Fruit fly (Drosophila melanogaster) whole organism, embryonic: ENCODE results near the gene beta'COP.

Experiments used
- Adf1 ChIP-seq: fragments of 200-800 bp; sonication (Bioruptor generic); IDR thresholded peaks from 2 replicates; pipeline ENCODE4 v1.3.6; 2022; ENCODE audit warnings: missing biosample characterization, missing genetic modification characterization
- CG11247 ChIP-seq: fragments of 200-800 bp; sonication (Bioruptor generic); IDR thresholded peaks from 2 replicates; pipeline ENCODE4 v1.3.6; 2022; ENCODE audit warnings: missing biosample characterization, missing genetic modification characterization
- CG1233 ChIP-seq: fragments of 200-800 bp; sonication (Bioruptor generic); optimal IDR thresholded peaks from 4 replicates; lab custom pipeline; 2018; ENCODE audit warnings: missing biosample characterization, mild to moderate bottlenecking, missing genetic modification characterization
- CG12391 ChIP-seq: fragments of 200-800 bp; sonication (Bioruptor generic); optimal IDR thresholded peaks from 3 replicates; lab custom pipeline; 2018; ENCODE audit warnings: missing biosample characterization, mild to moderate bottlenecking, missing genetic modification characterization, moderate library complexity
- CG12659 ChIP-seq: fragments of 200-800 bp; sonication (Bioruptor generic); optimal IDR thresholded peaks from 3 replicates; lab custom pipeline; 2017; ENCODE audit warnings: mild to moderate bottlenecking, missing biosample characterization, missing genetic modification reagents, missing genetic modification characterization
- CG12744 ChIP-seq: fragments of 200-800 bp; sonication (Bioruptor generic); optimal IDR thresholded peaks from 2 replicates; lab custom pipeline; 2016; ENCODE audit warnings: missing biosample characterization, missing genetic modification characterization
- CG13296 ChIP-seq: fragments of 200-800 bp; sonication (Bioruptor generic); optimal IDR thresholded peaks from 3 replicates; lab custom pipeline; 2018; ENCODE audit warnings: missing biosample characterization, mild to moderate bottlenecking, missing genetic modification characterization
- CG14050 ChIP-seq: fragments of 200-800 bp; sonication (Bioruptor generic); IDR thresholded peaks from 3 replicates; pipeline ENCODE4 v1.3.6; 2022; ENCODE audit warnings: missing biosample characterization, missing genetic modification characterization
- CG17186 ChIP-seq: fragments of 200-800 bp; sonication (Bioruptor generic); optimal IDR thresholded peaks from 3 replicates; lab custom pipeline; 2017; ENCODE audit warnings: missing biosample characterization, missing genetic modification reagents, missing genetic modification characterization
- CG17912 ChIP-seq: fragments of 200-800 bp; sonication (Bioruptor generic); optimal IDR thresholded peaks from 2 replicates; lab custom pipeline; 2018; ENCODE audit warnings: missing biosample characterization, mild to moderate bottlenecking, missing genetic modification characterization
- CG18262 ChIP-seq: fragments of 200-800 bp; optimal IDR thresholded peaks from 3 replicates; lab custom pipeline; 2019; ENCODE audit warnings: missing biosample characterization, mild to moderate bottlenecking, missing genetic modification characterization, moderate library complexity
- CG2678 ChIP-seq: fragments of 200-800 bp; sonication (Bioruptor generic); optimal IDR thresholded peaks from 3 replicates; lab custom pipeline; 2019; ENCODE audit warnings: missing biosample characterization, mild to moderate bottlenecking, missing genetic modification characterization, moderate library complexity
- CG2712 ChIP-seq: fragments of 200-800 bp; optimal IDR thresholded peaks from 3 replicates; lab custom pipeline; 2019; ENCODE audit warnings: missing biosample characterization, mild to moderate bottlenecking, missing genetic modification characterization, moderate library complexity
- CG31365 ChIP-seq: fragments of 200-800 bp; sonication (Bioruptor generic); optimal IDR thresholded peaks from 2 replicates; lab custom pipeline; 2018; ENCODE audit warnings: missing biosample characterization, mild to moderate bottlenecking, missing genetic modification characterization
- CG32532 ChIP-seq: fragments of 200-800 bp; sonication (Bioruptor generic); IDR thresholded peaks from 2 replicates; pipeline ENCODE4 v1.3.6; 2022; ENCODE audit warnings: missing biosample characterization, missing genetic modification characterization
- CG3281 ChIP-seq: fragments of 200-800 bp; sonication (Bioruptor generic); optimal IDR thresholded peaks from 3 replicates; lab custom pipeline; 2017; ENCODE audit warnings: missing biosample characterization, mild to moderate bottlenecking, missing genetic modification characterization
- CG7357 ChIP-seq: fragments of 200-800 bp; sonication (Bioruptor generic); IDR thresholded peaks from 3 replicates; pipeline ENCODE4 v1.3.6; 2022; ENCODE audit warnings: missing biosample characterization, missing genetic modification characterization
- CG7928 ChIP-seq: fragments of 200-800 bp; sonication (Bioruptor generic); optimal IDR thresholded peaks from 2 replicates; lab custom pipeline; 2017; ENCODE audit warnings: missing biosample characterization, mild to moderate bottlenecking, missing genetic modification characterization
- Camta ChIP-seq: fragments of 200-800 bp; sonication (Bioruptor generic); optimal IDR thresholded peaks from 2 replicates; lab custom pipeline; 2016; ENCODE audit warnings: missing biosample characterization, missing genetic modification characterization
- Deaf1 ChIP-seq: fragments of 200-800 bp; optimal IDR thresholded peaks from 3 replicates; lab custom pipeline; 2019; ENCODE audit warnings: missing biosample characterization, mild to moderate bottlenecking, missing genetic modification characterization, moderate library complexity
- Doc2 ChIP-seq: fragments of 200-800 bp; sonication (Bioruptor generic); IDR thresholded peaks from 2 replicates; pipeline ENCODE4 v1.3.6; 2022; ENCODE audit warnings: missing biosample characterization, missing genetic modification characterization
- E2f2 ChIP-seq: fragments of 200-800 bp; sonication (Bioruptor generic); IDR thresholded peaks from 2 replicates; pipeline ENCODE4 v1.3.6; 2022; ENCODE audit warnings: missing biosample characterization, missing genetic modification characterization
- Ets65A ChIP-seq: fragments of 200-800 bp; sonication (Bioruptor generic); peaks from one replicate; lab custom pipeline; 2016; ENCODE audit warnings: missing biosample characterization, missing genetic modification characterization
- Hmr ChIP-seq: fragments of 200-800 bp; sonication (Bioruptor generic); optimal IDR thresholded peaks from 3 replicates; lab custom pipeline; 2017; ENCODE audit warnings: mild to moderate bottlenecking, missing biosample characterization, missing genetic modification reagents, missing genetic modification characterization
- Kr ChIP-seq: fragments of 200-800 bp; sonication (Bioruptor generic); optimal IDR thresholded peaks from 2 replicates; lab custom pipeline; 2017; ENCODE audit warnings: missing biosample characterization, mild to moderate bottlenecking, missing genetic modification characterization
- Max ChIP-seq: fragments of 200-800 bp; sonication (Bioruptor generic); optimal IDR thresholded peaks from 2 replicates; lab custom pipeline; 2016; ENCODE audit warnings: missing biosample characterization, mild to moderate bottlenecking, missing genetic modification characterization
- Meics ChIP-seq: fragments of 200-800 bp; sonication (Bioruptor generic); optimal IDR thresholded peaks from 2 replicates; lab custom pipeline; 2017; ENCODE audit warnings: missing biosample characterization, mild to moderate bottlenecking, missing genetic modification characterization
- NfI ChIP-seq: fragments of 200-800 bp; sonication (Bioruptor generic); optimal IDR thresholded peaks from 3 replicates; lab custom pipeline; 2018; ENCODE audit warnings: missing biosample characterization, mild to moderate bottlenecking, missing genetic modification characterization, moderate library complexity
- Xbp1 ChIP-seq: fragments of 200-800 bp; sonication (Bioruptor generic); optimal IDR thresholded peaks from 3 replicates; lab custom pipeline; 2016; ENCODE audit warnings: missing biosample characterization, mild to moderate bottlenecking, missing genetic modification characterization
- Xrp1 ChIP-seq: fragments of 200-800 bp; sonication (Bioruptor generic); IDR thresholded peaks from 2 replicates; pipeline ENCODE4 v1.3.6; 2022; ENCODE audit warnings: missing biosample characterization, missing genetic modification characterization
- az2 ChIP-seq: fragments of 200-800 bp; sonication (Bioruptor generic); optimal IDR thresholded peaks from 3 replicates; lab custom pipeline; 2016; ENCODE audit warnings: missing biosample characterization, missing genetic modification characterization
- bsh ChIP-seq, 2 experiments: fragments of 200-800 bp; sonication (Bioruptor generic); optimal IDR thresholded peaks; 2 replicates each; lab custom pipeline; 2017 to 2018; ENCODE audit warnings: mild to moderate bottlenecking in 2 of 2, missing biosample characterization in 2 of 2, missing genetic modification characterization in 2 of 2, moderate library complexity in 1 of 2
- caup ChIP-seq: fragments of 200-800 bp; sonication (Bioruptor generic); optimal IDR thresholded peaks from 3 replicates; lab custom pipeline; 2017; ENCODE audit warnings: missing biosample characterization, mild to moderate bottlenecking, missing genetic modification characterization, moderate library complexity; ENCODE audit not compliant: severe bottlenecking
- chn ChIP-seq: fragments of 200-800 bp; sonication (Bioruptor generic); optimal IDR thresholded peaks from 2 replicates; lab custom pipeline; 2016; ENCODE audit warnings: missing biosample characterization, missing genetic modification characterization
- eve ChIP-seq, 2 experiments: fragments of >200 bp; optimal IDR thresholded peaks; 2 replicates each; lab custom pipeline; 2017; ENCODE audit warnings: missing biosample characterization in 2 of 2, missing genetic modification characterization in 2 of 2
- fd64A ChIP-seq: fragments of 200-800 bp; sonication (Bioruptor generic); optimal IDR thresholded peaks from 3 replicates; lab custom pipeline; 2018; ENCODE audit warnings: missing biosample characterization, mild to moderate bottlenecking, missing genetic modification characterization
- gce ChIP-seq: fragments of 200-800 bp; sonication (Bioruptor generic); IDR thresholded peaks from 3 replicates; pipeline ENCODE4 v1.3.6; 2022; ENCODE audit warnings: missing biosample characterization, missing genetic modification characterization
- gcm ChIP-seq: fragments of 200-800 bp; sonication (Bioruptor generic); optimal IDR thresholded peaks from 2 replicates; lab custom pipeline; 2019; ENCODE audit warnings: missing biosample characterization, mild to moderate bottlenecking, missing genetic modification characterization, moderate library complexity
- gem ChIP-seq: fragments of 200-800 bp; sonication (Bioruptor generic); optimal IDR thresholded peaks from 2 replicates; lab custom pipeline; 2019; ENCODE audit warnings: missing biosample characterization, mild to moderate bottlenecking, missing genetic modification characterization, moderate library complexity
- gfzf ChIP-seq: fragments of 200-800 bp; sonication (Bioruptor generic); optimal IDR thresholded peaks from 2 replicates; lab custom pipeline; 2016; ENCODE audit warnings: missing biosample characterization, mild to moderate bottlenecking, missing genetic modification characterization, moderate library complexity
- grn ChIP-seq: fragments of 200-800 bp; sonication (Bioruptor generic); optimal IDR thresholded peaks from 3 replicates; lab custom pipeline; 2017; ENCODE audit warnings: missing biosample characterization, missing genetic modification characterization
- oc ChIP-seq: fragments of 200-800 bp; sonication (Bioruptor generic); optimal IDR thresholded peaks from 2 replicates; lab custom pipeline; 2018; ENCODE audit warnings: missing biosample characterization, mild to moderate bottlenecking, missing genetic modification characterization, moderate library complexity
- prd ChIP-seq, 3 experiments: fragments of >200 bp in 2 of 3; fragments of 200-800 bp in 1 of 3; sonication (Bioruptor generic) in 1 of 3; optimal IDR thresholded peaks in 2 of 3; IDR thresholded peaks in 1 of 3; 2 replicates in 2 of 3; 3 replicates in 1 of 3; pipeline versions ENCODE4 v1.3.6 to Lab custom; 2017 to 2022; ENCODE audit warnings: missing biosample characterization in 1 of 3, missing genetic modification characterization in 1 of 3
- pum ChIP-seq: fragments of 200-800 bp; sonication (Bioruptor generic); optimal IDR thresholded peaks from 2 replicates; lab custom pipeline; 2016; ENCODE audit warnings: missing biosample characterization, missing genetic modification characterization
- pzg ChIP-seq: fragments of 200-800 bp; sonication (Bioruptor generic); optimal IDR thresholded peaks from 3 replicates; lab custom pipeline; 2018; ENCODE audit warnings: missing biosample characterization, mild to moderate bottlenecking, missing genetic modification characterization, moderate library complexity
- sens-2 ChIP-seq: fragments of 200-800 bp; sonication (Bioruptor generic); IDR thresholded peaks from 2 replicates; pipeline ENCODE4 v1.3.6; 2022; ENCODE audit warnings: missing biosample characterization, missing genetic modification characterization
- sima ChIP-seq: fragments of 200-800 bp; sonication (Bioruptor generic); optimal IDR thresholded peaks from 2 replicates; lab custom pipeline; 2016; ENCODE audit warnings: missing biosample characterization, missing genetic modification characterization
- sqz ChIP-seq: fragments of 200-800 bp; sonication (Bioruptor generic); optimal IDR thresholded peaks from 3 replicates; lab custom pipeline; 2018; ENCODE audit warnings: missing biosample characterization, mild to moderate bottlenecking, missing genetic modification characterization

beta'COP gene

DNA sequence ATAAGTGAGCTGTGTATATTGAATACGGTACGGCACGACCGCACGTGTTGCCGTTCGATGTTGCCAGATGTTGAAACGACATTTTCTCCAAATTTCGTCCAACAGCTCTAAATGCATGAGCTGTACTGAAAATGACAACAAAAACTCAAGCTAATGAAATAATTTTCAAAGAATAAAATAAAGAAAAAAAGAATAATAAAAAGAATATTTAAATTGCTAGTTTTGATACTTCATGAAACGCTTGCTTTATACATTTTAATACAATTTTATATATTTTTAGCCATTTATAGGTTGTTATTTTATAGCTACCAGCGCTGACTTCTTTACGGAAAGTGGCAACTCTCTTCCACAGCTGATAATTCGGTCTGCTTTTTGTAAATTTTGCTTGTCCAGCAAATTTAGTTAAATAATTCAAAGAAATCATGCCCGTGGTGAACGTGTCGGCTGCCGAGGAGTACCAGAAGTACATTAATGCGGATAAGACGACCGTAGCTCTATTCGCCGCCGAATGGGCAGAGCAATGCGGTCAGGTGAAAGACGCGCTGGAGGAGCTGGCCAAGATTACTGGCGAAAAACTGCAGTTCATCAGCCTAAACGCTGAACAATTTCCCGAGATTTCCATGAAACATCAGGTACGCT is 12.5 kb upstream of the beta'COP start, which contains the start of the genes Nnp-1 and Grx3 (continued):
- TF ChIP-seq chn (GFP tag; lab: Kevin White, UChicago) (no peak), Hmr (GFP tag; lab: Kevin White, UChicago) (peak; percentile 20), caup (GFP tag; lab: Kevin White, UChicago) (no peak), CG2712 (no peak), CG17912 (no peak), prd (optimal IDR thresholded peaks at IDR 0.05; lab: Kevin White, UChicago) (no peak), prd (GFP tag; IDR thresholded peaks at IDR 0.05; lab: Robert Waterston, UW) (peak; percentile 58; the same call in 1 of the 3 replicates), NfI (GFP tag; lab: Kevin White, UChicago) (peak; percentile 59), Max (GFP tag; lab: Kevin White, UChicago) (peak; percentile 98), CG32532 (GFP tag; lab: Robert Waterston, UW) (peak; percentile 56; the same call in 1 of the 2 replicates), CG11247 (GFP tag; lab: Robert Waterston, UW) (no peak), Ets65A (GFP tag; lab: Kevin White, UChicago) (peak; percentile 71), CG14050 (no peak), oc (tag; lab: Kevin White, UChicago) (no peak), Adf1 (GFP tag; lab: Robert Waterston, UW) (peak; percentile 44)

DNA sequence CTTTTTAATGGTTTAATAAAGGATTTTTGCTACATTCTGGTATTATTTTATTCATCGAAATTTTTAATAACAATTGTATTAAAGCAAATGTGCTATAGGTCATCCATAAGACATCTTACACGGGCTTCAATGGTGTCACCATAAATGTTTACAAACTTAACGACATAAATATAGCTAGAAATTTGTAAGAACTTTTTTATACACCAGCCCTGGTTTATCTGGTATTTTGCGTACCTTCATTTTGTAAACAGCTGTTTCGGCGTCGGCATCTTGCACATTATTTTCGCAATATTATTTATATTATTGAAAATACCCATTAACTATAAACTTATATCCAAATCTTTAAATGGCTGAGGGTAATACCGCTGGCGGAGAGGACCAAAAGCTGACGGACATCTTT is 11.3 kb upstream of the beta'COP start, which contains the start of gene Tap42:
TSS of gene Tap42 (plus strand) at position 240 of the 400 bp plus-strand sequence.
- TF ChIP-seq sima (no peak), gem (tag; lab: Kevin White, UChicago) (peak; percentile 51), CG12391 (tag; lab: Kevin White, UChicago) (peak; percentile 42), CG12659 (GFP tag; lab: Kevin White, UChicago) (peak; percentile 53), Camta (no peak), E2f2 (GFP tag; lab: Robert Waterston, UW) (peak; percentile 28), Hmr (GFP tag; lab: Kevin White, UChicago) (no peak), fd64A (no peak), sqz (no peak), pum (GFP tag; lab: Kevin White, UChicago) (no peak), CG7357 (GFP tag; lab: Robert Waterston, UW) (no peak), gce (GFP tag; lab: Robert Waterston, UW) (no peak), pzg (peak; percentile 45), grn (GFP tag; lab: Kevin White, UChicago) (no peak), CG13296 (GFP tag; lab: Kevin White, UChicago) (peak; percentile 33), Meics (GFP tag; lab: Kevin White, UChicago) (peak; percentile 20), bsh (GFP tag; optimal IDR thresholded peaks at IDR 0.05; lab: Kevin White, UChicago) (peak in 1 of 2 experiments; percentile 13), CG31365 (no peak), CG18262 (tag; lab: Kevin White, UChicago) (peak; percentile 9), eve (GFP tag; optimal IDR thresholded peaks at IDR 0.05; lab: Kevin White, UChicago) (no peak), gfzf (GFP tag; lab: Kevin White, UChicago) (peak; percentile 20), CG17186 (GFP tag; lab: Kevin White, UChicago) (no peak), Xrp1 (GFP tag; lab: Robert Waterston, UW) (0 out of 2 replicates have a peak, but pooled peaks have one; percentile 12), CG1233 (GFP tag; lab: Kevin White, UChicago) (no peak), az2 (GFP tag; lab: Kevin White, UChicago) (peak; percentile 20), gcm (GFP tag; lab: Kevin White, UChicago) (no peak), Xbp1 (GFP tag; lab: Kevin White, UChicago) (peak; percentile 28), CG7928 (peak; percentile 89), Deaf1 (tag; lab: Kevin White, UChicago) (no peak), CG2678 (tag; lab: Kevin White, UChicago) (peak; percentile 22), CG3281 (GFP tag; lab: Kevin White, UChicago) (peak; percentile 46), CG12744 (peak; percentile 13), Doc2 (GFP tag; lab: Robert Waterston, UW) (no peak), Kr (no peak), sens-2 (no peak)
